Fruit fly (Drosophila melanogaster): ENCODE measurements around the gene CG1628.

The CG1628 gene

DNA sequence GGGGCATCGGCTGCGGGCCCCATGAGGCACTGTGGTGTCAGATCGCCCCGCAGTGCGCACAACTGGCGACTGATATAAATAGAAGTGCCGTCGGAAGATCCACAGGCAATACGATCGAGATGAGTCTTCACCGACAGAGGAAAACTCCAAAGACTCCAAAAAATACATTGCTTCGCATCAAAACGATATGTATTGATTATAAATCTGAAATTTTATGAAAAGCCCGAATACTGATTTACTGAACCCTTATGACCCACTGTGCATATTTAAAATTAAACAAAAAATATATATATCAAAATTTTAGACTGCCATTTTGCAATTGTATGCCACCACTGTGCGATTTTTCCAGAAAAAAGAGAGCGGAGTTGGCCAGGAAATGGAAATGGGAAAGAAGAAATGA, 45.1 kb downstream of the CG1628 start:
- TF ChIP-seq CG8319 (GFP tag; optimal IDR thresholded peaks at IDR 0.05) (peak; percentile 82), Sox15 (GFP tag; optimal IDR thresholded peaks at IDR 0.05) (peak; percentile 71), Gug (GFP tag; IDR thresholded peaks at IDR 0.05) (peak; percentile 79), pdm3 (GFP tag; optimal IDR thresholded peaks at IDR 0.05) (peak; percentile 88), Smox (GFP tag; optimal IDR thresholded peaks at IDR 0.05) (peak; percentile 91), CG6276 (GFP tag; optimal IDR thresholded peaks at IDR 0.05) (peak; percentile 95), CG8119 (GFP tag; IDR thresholded peaks at IDR 0.05) (peak; percentile 96), CG3919 (GFP tag; optimal IDR thresholded peaks at IDR 0.05) (peak; percentile 92), Ets21C (GFP tag; optimal IDR thresholded peaks at IDR 0.05) (peak; percentile 81), Blimp-1 (GFP tag; optimal IDR thresholded peaks at IDR 0.05) (peak; percentile 82), Hr39 (GFP tag; optimal IDR thresholded peaks at IDR 0.05) (peak; percentile 85), CG32006 (GFP tag; optimal IDR thresholded peaks at IDR 0.05) (peak; percentile 98), dsx (GFP tag; optimal IDR thresholded peaks at IDR 0.05; ENCODE audit: poor library complexity, severe bottlenecking) (peak; percentile 58), CG6808 (GFP tag; optimal IDR thresholded peaks at IDR 0.05) (peak; percentile 76), CG1621 (tag; optimal IDR thresholded peaks at IDR 0.05) (peak; percentile 57), Met (GFP tag; optimal IDR thresholded peaks at IDR 0.05) (peak; percentile 93), CG8632 (GFP tag; optimal IDR thresholded peaks at IDR 0.05) (peak; percentile 83), CG34406 (GFP tag; optimal IDR thresholded peaks at IDR 0.05) (peak; percentile 91), topi (GFP tag; optimal IDR thresholded peaks at IDR 0.05) (peak; percentile 93), Hr38 (GFP tag; optimal IDR thresholded peaks at IDR 0.05) (no peak), ss (GFP tag; optimal IDR thresholded peaks at IDR 0.05) (peak; percentile 41 to 69), CG4318 (GFP tag; optimal IDR thresholded peaks at IDR 0.05) (peak; percentile 96), CG6792 (GFP tag; optimal IDR thresholded peaks at IDR 0.05) (peak; percentile 90), spab (GFP tag; optimal IDR thresholded peaks at IDR 0.05) (peak; percentile 67), fd59A (GFP tag; optimal IDR thresholded peaks at IDR 0.05) (peak; percentile 59), lz (GFP tag; optimal IDR thresholded peaks at IDR 0.05) (peak; percentile 91), CG3032 (tag; optimal IDR thresholded peaks at IDR 0.05) (peak; percentile 64), Lpt (GFP tag; optimal IDR thresholded peaks at IDR 0.05) (peak; percentile 95), CG11294 (GFP tag; IDR thresholded peaks at IDR 0.05) (peak; percentile 50), dac (GFP tag; optimal IDR thresholded peaks at IDR 0.05) (peak; percentile 95), net (GFP tag; optimal IDR thresholded peaks at IDR 0.05) (peak; percentile 90), esn (GFP tag; optimal IDR thresholded peaks at IDR 0.05) (peak; percentile 93), achi (GFP tag; optimal IDR thresholded peaks at IDR 0.05) (peak; percentile 93), CG11902 (GFP tag; optimal IDR thresholded peaks at IDR 0.05) (peak; percentile 75), vri (GFP tag; optimal IDR thresholded peaks at IDR 0.05) (peak; percentile 46), CG6163 (GFP tag; IDR thresholded peaks at IDR 0.05) (peak; percentile 83), CG31627 (GFP tag; optimal IDR thresholded peaks at IDR 0.05) (peak; percentile 86), Sox14 (GFP tag; optimal IDR thresholded peaks at IDR 0.05) (peak; percentile 91), cyc (GFP tag; optimal IDR thresholded peaks at IDR 0.05) (peak; percentile 85), Ets96B (tag; optimal IDR thresholded peaks at IDR 0.05) (peak; percentile 76), CG9139 (GFP tag; optimal IDR thresholded peaks at IDR 0.05) (peak; percentile 44), CG10669 (GFP tag; optimal IDR thresholded peaks at IDR 0.05) (peak; percentile 69), eg (GFP tag; IDR thresholded peaks at IDR 0.05) (peak; percentile 84), fd85E (GFP tag; optimal IDR thresholded peaks at IDR 0.05) (peak; percentile 33), CG7368 (GFP tag; optimal IDR thresholded peaks at IDR 0.05) (peak; percentile 86), CG16779 (tag; optimal IDR thresholded peaks at IDR 0.05) (peak; percentile 74), Eip75B (GFP tag; optimal IDR thresholded peaks at IDR 0.05) (peak; percentile 87), CG11762 (GFP tag; optimal IDR thresholded peaks at IDR 0.05; ENCODE audit: insufficient read depth) (peak; percentile 87), CG6854 (GFP tag; optimal IDR thresholded peaks at IDR 0.05) (peak; percentile 94), Sox102F (GFP tag; optimal IDR thresholded peaks at IDR 0.05) (peak; percentile 93), OdsH (GFP tag; optimal IDR thresholded peaks at IDR 0.05) (peak; percentile 93), Eip93F (GFP tag; optimal IDR thresholded peaks at IDR 0.05) (peak; percentile 53)
